Worm (Caenorhabditis elegans) whole organism, early embryonic: ENCODE data around the gene R02D5.4.

Source experiments
- B0310.2 ChIP-seq: sonication (generic microtip); optimal IDR thresholded peaks from 2 replicates; lab custom pipeline; 2016; ENCODE audit warnings: mild to moderate bottlenecking, missing genetic modification characterization, missing compliant biosample characterization
- F13C5.2 ChIP-seq: sonication (generic microtip); optimal IDR thresholded peaks from 2 replicates; lab custom pipeline; 2017; ENCODE audit warnings: mild to moderate bottlenecking, missing genetic modification characterization, inconsistent platforms, missing compliant biosample characterization
- aly-1 ChIP-seq: sonication (generic microtip); optimal IDR thresholded peaks from 2 replicates; lab custom pipeline; 2016; ENCODE audit warnings: missing genetic modification characterization, missing compliant biosample characterization
- ama-1 ChIP-seq: fragments of 150-350 bp; optimal IDR thresholded peaks from 2 replicates; lab custom pipeline; 2014
- ceh-13 ChIP-seq: fragments of 200-800 bp; sonication (Bioruptor generic); optimal IDR thresholded peaks from 2 replicates; lab custom pipeline; 2018; ENCODE audit warnings: mild to moderate bottlenecking, missing genetic modification characterization, missing compliant biosample characterization
- ceh-36 ChIP-seq: sonication (generic microtip); optimal IDR thresholded peaks from 2 replicates; lab custom pipeline; 2016; ENCODE audit warnings: missing genetic modification characterization, inconsistent platforms, missing compliant biosample characterization
- ets-7 ChIP-seq: sonication (generic microtip); optimal IDR thresholded peaks from 2 replicates; lab custom pipeline; 2016; ENCODE audit warnings: missing genotype, missing genetic modification characterization, missing compliant biosample characterization
- flt-1 ChIP-seq: fragments of 200-800 bp; sonication (Bioruptor generic); IDR thresholded peaks from 2 replicates; pipeline ENCODE4 v1.3.6; 2022; ENCODE audit warnings: missing genetic modification characterization, missing compliant biosample characterization
- hmbx-1 ChIP-seq: sonication (generic microtip); optimal IDR thresholded peaks from 2 replicates; lab custom pipeline; 2016; ENCODE audit warnings: mild to moderate bottlenecking, missing genetic modification characterization, missing compliant biosample characterization
- hmg-4 ChIP-seq: fragments of 200-800 bp; sonication (Bioruptor generic); optimal IDR thresholded peaks from 2 replicates; lab custom pipeline; 2018; ENCODE audit warnings: mild to moderate bottlenecking, missing genetic modification characterization, missing compliant biosample characterization
- hnd-1 ChIP-seq: sonication (generic microtip); optimal IDR thresholded peaks from 2 replicates; lab custom pipeline; 2016; ENCODE audit warnings: missing genetic modification characterization, missing compliant biosample characterization
- pes-1 ChIP-seq: fragments of 200-800 bp; sonication (Bioruptor generic); IDR thresholded peaks from 2 replicates; pipeline ENCODE4 v1.3.6; 2022; ENCODE audit warnings: missing genetic modification reagents, missing genetic modification characterization, missing compliant biosample characterization
- scrt-1 ChIP-seq: fragments of 200-800 bp; sonication (Bioruptor generic); IDR thresholded peaks from 2 replicates; pipeline ENCODE4 v1.3.6; 2022; ENCODE audit warnings: missing genetic modification characterization, missing compliant biosample characterization
- sea-1 ChIP-seq: fragments of 200-800 bp; sonication (Bioruptor generic); conservative IDR thresholded peaks from 2 replicates; pipeline ENCODE4 v1.3.6; 2022; ENCODE audit warnings: missing genetic modification characterization, missing compliant biosample characterization
- tbx-11 ChIP-seq: fragments of 200-800 bp; sonication (Bioruptor generic); IDR thresholded peaks from 2 replicates; pipeline ENCODE4 v1.3.6; 2022; ENCODE audit warnings: missing genetic modification characterization, missing compliant biosample characterization
- tbx-37 ChIP-seq: fragments of 200-800 bp; sonication (Bioruptor generic); conservative IDR thresholded peaks from 2 replicates; pipeline ENCODE4 v1.3.6; 2022; ENCODE audit warnings: missing genetic modification reagents, missing genetic modification characterization, missing compliant biosample characterization
- tra-4 ChIP-seq: sonication (generic microtip); optimal IDR thresholded peaks from 2 replicates; lab custom pipeline; 2017; ENCODE audit warnings: missing genetic modification characterization, missing compliant biosample characterization

The R02D5.4 gene

DNA sequence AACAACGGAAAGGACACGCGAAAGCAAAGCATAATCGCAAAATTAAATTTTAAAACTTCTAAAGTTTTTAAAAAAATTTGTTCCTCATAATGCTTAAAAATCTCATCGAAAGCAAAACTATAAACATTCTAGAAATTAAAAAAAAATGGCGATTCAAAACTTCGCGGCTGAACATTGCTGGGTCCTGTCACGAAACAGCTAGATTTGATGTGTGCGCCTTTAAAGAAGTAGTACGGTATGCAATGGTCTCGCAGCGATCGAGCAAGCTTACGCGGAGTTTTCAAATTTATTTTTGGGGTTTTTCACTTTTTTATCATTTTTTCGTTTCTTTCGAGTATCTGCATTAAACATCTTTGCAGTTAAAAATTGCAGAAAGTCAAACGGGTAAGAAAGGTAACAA is 27.4 kb downstream of the R02D5.4 start, which contains the start of gene coh-3:
TSS of gene coh-3 (plus strand) at position 353 of the 400 bp plus-strand sequence.
- no peak for TF ChIP-seq ceh-13 (GFP tag; lab: Kevin White, UChicago)
- TF ChIP-seq flt-1 = no peak
- TF ChIP-seq hmbx-1 = no peak
- no peak for TF ChIP-seq ama-1 (lab: Kevin White, UChicago)
- no peak for TF ChIP-seq pes-1 (GFP tag; lab: Robert Waterston, UW)
- no peak for TF ChIP-seq ceh-36 (tag; lab: Kevin White, UChicago)
- no peak for TF ChIP-seq tbx-11 (GFP tag; lab: Robert Waterston, UW)
- no peak for TF ChIP-seq scrt-1 (GFP tag; lab: Robert Waterston, UW)
- TF ChIP-seq hnd-1 (tag; lab: Kevin White, UChicago) = no peak
- no peak for TF ChIP-seq ets-7 (tag; lab: Kevin White, UChicago)
- TF ChIP-seq aly-1 = no peak
- TF ChIP-seq sea-1 (GFP tag; lab: Robert Waterston, UW) = no peak
- no peak for TF ChIP-seq tra-4 (tag; lab: Kevin White, UChicago)

- TF ChIP-seq aly-1 (no peak), tra-4 (tag; lab: Kevin White, UChicago) (no peak), hmg-4 (GFP tag; lab: Kevin White, UChicago) (no peak), pes-1 (GFP tag; lab: Robert Waterston, UW) (no peak), B0310.2 (tag; lab: Kevin White, UChicago) (no peak), hmbx-1 (no peak), sea-1 (GFP tag; lab: Robert Waterston, UW) (no peak), tbx-37 (GFP tag; lab: Robert Waterston, UW) (no peak), ceh-36 (tag; lab: Kevin White, UChicago) (no peak), scrt-1 (GFP tag; lab: Robert Waterston, UW) (no peak), hnd-1 (tag; lab: Kevin White, UChicago) (no peak), F13C5.2 (tag; lab: Kevin White, UChicago) (no peak), ets-7 (tag; lab: Kevin White, UChicago) (no peak), ama-1 (lab: Kevin White, UChicago) (no peak)
These were observed 27.9 kb downstream of the R02D5.4 start, which contains the start of gene bmk-1 for ce11 chrV:14456626-14457025. TSS of gene bmk-1 (minus strand) at chrV:14456984.

- TF ChIP-seq ceh-13 (GFP tag; lab: Kevin White, UChicago) (no peak), sea-1 (GFP tag; lab: Robert Waterston, UW) (no peak), F13C5.2 (tag; lab: Kevin White, UChicago) (no peak), ama-1 (lab: Kevin White, UChicago) (no peak), pes-1 (GFP tag; lab: Robert Waterston, UW) (no peak), flt-1 (no peak), tbx-11 (GFP tag; lab: Robert Waterston, UW) (no peak), hmbx-1 (no peak), aly-1 (no peak), hmg-4 (GFP tag; lab: Kevin White, UChicago) (no peak), scrt-1 (GFP tag; lab: Robert Waterston, UW) (no peak), tbx-37 (GFP tag; lab: Robert Waterston, UW) (no peak)
These were observed 35.1 kb downstream of the R02D5.4 start, which contains the start of gene F23B12.7 for ce11 chrV:14449397-14449796. TSS of gene F23B12.7 (plus strand) at chrV:14449697.

- TF ChIP-seq ets-7 (tag; lab: Kevin White, UChicago) (no peak), flt-1 (no peak), scrt-1 (GFP tag; lab: Robert Waterston, UW) (no peak), B0310.2 (tag; lab: Kevin White, UChicago) (no peak), F13C5.2 (tag; lab: Kevin White, UChicago) (no peak), tbx-37 (GFP tag; lab: Robert Waterston, UW) (no peak), aly-1 (no peak), pes-1 (GFP tag; lab: Robert Waterston, UW) (no peak), tra-4 (tag; lab: Kevin White, UChicago) (no peak), hnd-1 (tag; lab: Kevin White, UChicago) (no peak), sea-1 (GFP tag; lab: Robert Waterston, UW) (no peak), hmg-4 (GFP tag; lab: Kevin White, UChicago) (no peak)
These were observed 35.8 kb downstream of the R02D5.4 start for ce11 chrV:14448669-14449068.

ce11 chrV:14447240-14447763 is 37.2 kb downstream of the R02D5.4 start, which contains the start of the genes dlat-1 and fntb-1:
TSS of gene dlat-1 (minus strand) at chrV:14447290.
TSS of gene fntb-1 (plus strand) at chrV:14447651.
- TF ChIP-seq ets-7 (tag; lab: Kevin White, UChicago) (no peak), B0310.2 (tag; lab: Kevin White, UChicago) (no peak), tbx-11 (GFP tag; lab: Robert Waterston, UW) (no peak)

ce11 chrV:14446453-14446852 is 38.0 kb downstream of the R02D5.4 start:
- TF ChIP-seq B0310.2 (tag; lab: Kevin White, UChicago) (no peak), tra-4 (tag; lab: Kevin White, UChicago) (no peak), sea-1 (GFP tag; lab: Robert Waterston, UW) (no peak), scrt-1 (GFP tag; lab: Robert Waterston, UW) (no peak), ceh-13 (GFP tag; lab: Kevin White, UChicago) (no peak), tbx-37 (GFP tag; lab: Robert Waterston, UW) (no peak), hmg-4 (GFP tag; lab: Kevin White, UChicago) (no peak), hmbx-1 (no peak), ceh-36 (tag; lab: Kevin White, UChicago) (no peak), flt-1 (no peak), F13C5.2 (tag; lab: Kevin White, UChicago) (no peak), pes-1 (GFP tag; lab: Robert Waterston, UW) (no peak), hnd-1 (tag; lab: Kevin White, UChicago) (no peak)

DNA sequence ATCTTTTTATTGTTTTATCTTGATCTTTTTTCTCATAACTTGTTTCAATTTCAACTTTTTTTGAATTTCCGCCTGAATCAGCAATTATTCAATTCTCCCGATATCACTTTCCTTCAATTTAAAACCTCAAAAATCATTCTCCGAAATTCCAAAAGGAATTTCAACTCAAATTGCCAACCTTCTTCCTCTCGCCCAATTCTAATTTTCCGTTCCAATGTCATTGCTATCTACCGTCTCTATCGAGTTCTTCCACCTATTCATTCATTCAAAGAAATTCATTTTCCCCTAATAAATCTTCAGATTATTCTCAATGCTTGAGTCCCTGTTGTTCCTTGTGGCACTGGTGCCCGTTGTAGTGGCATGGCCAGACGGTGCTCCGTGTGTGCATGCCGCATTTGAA is 43.6 kb downstream of the R02D5.4 start, which contains the start of gene F23B12.4:
TSS of gene F23B12.4 (plus strand) at position 301 of the 400 bp plus-strand sequence.
- no peak for TF ChIP-seq hnd-1 (tag; lab: Kevin White, UChicago)
- no peak for TF ChIP-seq scrt-1 (GFP tag; lab: Robert Waterston, UW)
- TF ChIP-seq sea-1 (GFP tag; lab: Robert Waterston, UW) = no peak
- TF ChIP-seq hmg-4 (GFP tag; lab: Kevin White, UChicago) = no peak
- no peak for TF ChIP-seq flt-1
- no peak for TF ChIP-seq pes-1 (GFP tag; lab: Robert Waterston, UW)
- no peak for TF ChIP-seq ceh-13 (GFP tag; lab: Kevin White, UChicago)
- TF ChIP-seq B0310.2 (tag; lab: Kevin White, UChicago) = no peak
- TF ChIP-seq ceh-36 (tag; lab: Kevin White, UChicago) = no peak
- TF ChIP-seq hmbx-1 = no peak
- TF ChIP-seq ama-1 (lab: Kevin White, UChicago) = no peak
- no peak for TF ChIP-seq tra-4 (tag; lab: Kevin White, UChicago)
- no peak for TF ChIP-seq ets-7 (tag; lab: Kevin White, UChicago)
- no peak for TF ChIP-seq aly-1
- no peak for TF ChIP-seq F13C5.2 (tag; lab: Kevin White, UChicago)
